Worm (Caenorhabditis elegans) whole organism, L4 larva: ENCODE measurements around the gene rps-11.

Source experiments
- F37D6.2 ChIP-seq: sonication (generic microtip); optimal IDR thresholded peaks from 2 replicates; lab custom pipeline; 2016; ENCODE audit warnings: mild to moderate bottlenecking, missing genetic modification characterization, missing compliant biosample characterization
- F44E2.7 ChIP-seq: fragments of 200-800 bp; sonication (Bioruptor generic); IDR thresholded peaks from 2 replicates; pipeline ENCODE4 v2.1.2; 2022; ENCODE audit warnings: missing genetic modification characterization, missing compliant biosample characterization
- R02D3.7 ChIP-seq: fragments of 150-350 bp; sonication (generic microtip); optimal IDR thresholded peaks from 3 replicates; lab custom pipeline; 2014; ENCODE audit warnings: missing biosample characterization, missing genetic modification characterization
- T20F7.1 ChIP-seq: fragments of 200-800 bp; sonication (Bioruptor generic); optimal IDR thresholded peaks from 2 replicates; lab custom pipeline; 2018; ENCODE audit warnings: mild to moderate bottlenecking, missing genetic modification characterization, missing compliant biosample characterization
- Y48G9A.11 ChIP-seq: fragments of 200-800 bp; sonication (Bioruptor generic); IDR thresholded peaks from 2 replicates; pipeline ENCODE4 v1.3.6; 2022; ENCODE audit warnings: missing genetic modification reagents, missing genetic modification characterization, missing compliant biosample characterization
- Y5F2A.4 ChIP-seq: fragments of 200-800 bp; sonication (Bioruptor generic); optimal IDR thresholded peaks from 2 replicates; lab custom pipeline; 2018; ENCODE audit warnings: mild to moderate bottlenecking, missing genetic modification characterization, missing compliant biosample characterization
- Y75B8A.6 ChIP-seq: fragments of 200-800 bp; sonication (Bioruptor generic); IDR thresholded peaks from 2 replicates; pipeline ENCODE4 v1.3.6; 2022; ENCODE audit warnings: missing genetic modification reagents, missing genetic modification characterization, missing compliant biosample characterization
- aly-2 ChIP-seq: sonication (generic microtip); optimal IDR thresholded peaks from 2 replicates; lab custom pipeline; 2018; ENCODE audit warnings: missing biosample characterization, missing genetic modification characterization
- attf-4 ChIP-seq: sonication (generic microtip); optimal IDR thresholded peaks from 3 replicates; lab custom pipeline; 2017; ENCODE audit warnings: missing biosample characterization, missing genetic modification characterization
- ceh-44 ChIP-seq: fragments of 200-800 bp; sonication (Bioruptor generic); IDR thresholded peaks from 2 replicates; pipeline ENCODE4 v1.3.6; 2022; ENCODE audit warnings: missing genetic modification reagents, missing genetic modification characterization, missing compliant biosample characterization
- cey-2 ChIP-seq: sonication (generic microtip); optimal IDR thresholded peaks from 3 replicates; lab custom pipeline; 2017; ENCODE audit warnings: missing genetic modification characterization, mild to moderate bottlenecking, missing compliant biosample characterization, antibody characterized with exemption, borderline replicate concordance; ENCODE audit not compliant: insufficient read depth
- daf-16 ChIP-seq, 3 experiments: sonication (generic microtip); optimal IDR thresholded peaks; 2 replicates each; lab custom pipeline; 2016 to 2017; ENCODE audit warnings: missing genetic modification characterization in 3 of 3, missing genetic modification reagents in 3 of 3, mild to moderate bottlenecking in 2 of 3, missing compliant biosample characterization in 2 of 3, missing biosample characterization in 1 of 3, moderate library complexity in 1 of 3
- daf-19 ChIP-seq: fragments of 200-800 bp; sonication (Bioruptor generic); conservative IDR thresholded peaks from 2 replicates; pipeline ENCODE4 v1.3.6; 2022; ENCODE audit warnings: missing genetic modification characterization, missing compliant biosample characterization
- daf-8 ChIP-seq: fragments of 200-800 bp; sonication (Bioruptor generic); IDR thresholded peaks from 2 replicates; pipeline ENCODE4 v1.3.6; 2022; ENCODE audit warnings: missing genetic modification characterization, missing compliant biosample characterization
- dmd-6 ChIP-seq: fragments of 200-800 bp; sonication (Bioruptor generic); IDR thresholded peaks from 2 replicates; pipeline ENCODE4 v1.3.6; 2022; ENCODE audit warnings: missing genetic modification reagents, missing genetic modification characterization, missing compliant biosample characterization
- dmd-8 ChIP-seq: fragments of 200-800 bp; sonication (Bioruptor generic); IDR thresholded peaks from 2 replicates; pipeline ENCODE4 v1.3.6; 2022; ENCODE audit warnings: missing genetic modification characterization, missing compliant biosample characterization
- dpl-1 ChIP-seq: fragments of 150-350 bp; optimal IDR thresholded peaks from 2 replicates; lab custom pipeline; 2014; ENCODE audit warnings: missing biosample characterization, missing genetic modification reagents, missing genetic modification characterization
- fos-1 ChIP-seq: fragments of 150-350 bp; optimal IDR thresholded peaks from 2 replicates; lab custom pipeline; 2014; ENCODE audit warnings: missing biosample characterization, missing genetic modification characterization
- hif-1 ChIP-seq, 2 experiments: sonication (generic microtip); optimal IDR thresholded peaks; 2 replicates each; lab custom pipeline; 2016 to 2017; ENCODE audit warnings: missing compliant biosample characterization in 2 of 2, missing genetic modification characterization in 2 of 2, missing genetic modification reagents in 2 of 2, missing genotype in 2 of 2, mild to moderate bottlenecking in 1 of 2
- hlh-11 ChIP-seq: fragments of 200-800 bp; sonication (Bioruptor generic); optimal IDR thresholded peaks from 2 replicates; lab custom pipeline; 2018; ENCODE audit warnings: mild to moderate bottlenecking, missing genetic modification characterization, missing compliant biosample characterization
- hlh-30 ChIP-seq: sonication (generic microtip); optimal IDR thresholded peaks from 2 replicates; lab custom pipeline; 2017; ENCODE audit warnings: antibody characterized with exemption, mild to moderate bottlenecking, missing genetic modification characterization, missing compliant biosample characterization; ENCODE audit not compliant: insufficient read depth
- hmg-1.1 ChIP-seq: fragments of 200-800 bp; sonication (Bioruptor generic); IDR thresholded peaks from 2 replicates; pipeline ENCODE4 v1.3.6; 2022; ENCODE audit warnings: missing genetic modification reagents, missing genetic modification characterization, missing compliant biosample characterization
- lim-7 ChIP-seq: fragments of 200-800 bp; sonication (Bioruptor generic); IDR thresholded peaks from 2 replicates; pipeline ENCODE4 v1.3.6; 2022; ENCODE audit warnings: missing genetic modification characterization, missing compliant biosample characterization
- lin-1 ChIP-seq: fragments of 200-800 bp; sonication (Bioruptor generic); IDR thresholded peaks from 2 replicates; pipeline ENCODE4 v1.3.6; 2022; ENCODE audit warnings: missing genetic modification reagents, missing genetic modification characterization, missing compliant biosample characterization
- lin-15B ChIP-seq: fragments of 150-350 bp; sonication (generic microtip); optimal IDR thresholded peaks from 3 replicates; lab custom pipeline; 2014; ENCODE audit warnings: missing biosample characterization, missing genetic modification characterization
- lin-39 ChIP-seq: fragments of 150-350 bp; optimal IDR thresholded peaks from 2 replicates; lab custom pipeline; 2014; ENCODE audit warnings: missing biosample characterization, missing genetic modification reagents, missing genetic modification characterization
- lir-3 ChIP-seq: sonication (generic microtip); optimal IDR thresholded peaks from 2 replicates; lab custom pipeline; 2016; ENCODE audit warnings: mild to moderate bottlenecking, missing genetic modification characterization, missing compliant biosample characterization
- madf-5 ChIP-seq, 2 experiments: fragments of 200-800 bp; sonication (Bioruptor generic); IDR thresholded peaks; 2 replicates each; pipeline ENCODE4 v1.3.6; 2022; ENCODE audit warnings: missing compliant biosample characterization in 2 of 2, missing genetic modification characterization in 2 of 2
- madf-9 ChIP-seq: fragments of 200-800 bp; sonication (Bioruptor generic); conservative IDR thresholded peaks from 2 replicates; pipeline ENCODE4 v1.3.6; 2022; ENCODE audit warnings: missing genetic modification reagents, missing genetic modification characterization, missing compliant biosample characterization
- mdl-1 ChIP-seq, 2 experiments: fragments of 150-350 bp in 1 of 2; sonication (generic microtip) in 1 of 2; optimal IDR thresholded peaks; 2 replicates each; lab custom pipeline; 2014 to 2017; ENCODE audit warnings: missing biosample characterization in 2 of 2, missing genetic modification characterization in 2 of 2
- mxl-3 ChIP-seq: fragments of 200-800 bp; sonication (Bioruptor generic); optimal IDR thresholded peaks from 2 replicates; lab custom pipeline; 2018; ENCODE audit warnings: mild to moderate bottlenecking, missing genetic modification characterization, missing compliant biosample characterization
- nhr-11 ChIP-seq: fragments of 150-350 bp; optimal IDR thresholded peaks from 2 replicates; lab custom pipeline; 2014; ENCODE audit warnings: missing biosample characterization, missing genetic modification characterization
- nhr-111 ChIP-seq: fragments of 200-800 bp; sonication (Bioruptor generic); optimal IDR thresholded peaks from 2 replicates; lab custom pipeline; 2018; ENCODE audit warnings: mild to moderate bottlenecking, missing genetic modification characterization, missing compliant biosample characterization
- nhr-25 ChIP-seq: sonication (generic microtip); optimal IDR thresholded peaks from 2 replicates; lab custom pipeline; 2017; ENCODE audit warnings: missing genetic modification characterization, mild to moderate bottlenecking, missing compliant biosample characterization, antibody characterized with exemption, moderate library complexity, borderline replicate concordance; ENCODE audit not compliant: insufficient read depth
- nhr-41 ChIP-seq: fragments of 200-800 bp; sonication (Bioruptor generic); IDR thresholded peaks from 2 replicates; pipeline ENCODE4 v1.3.6; 2022; ENCODE audit warnings: missing genetic modification reagents, missing genetic modification characterization, missing compliant biosample characterization
- nhr-42 ChIP-seq: fragments of 200-800 bp; sonication (Bioruptor generic); IDR thresholded peaks from 2 replicates; pipeline ENCODE4 v1.3.6; 2022; ENCODE audit warnings: missing genetic modification characterization, missing compliant biosample characterization
- nhr-48 ChIP-seq: sonication (generic microtip); optimal IDR thresholded peaks from 2 replicates; lab custom pipeline; 2016; ENCODE audit warnings: mild to moderate bottlenecking, missing genetic modification characterization, missing compliant biosample characterization
- pha-4 ChIP-seq, 2 experiments: fragments of 150-350 bp in 1 of 2; fragments of 200-800 bp in 1 of 2; sonication (Bioruptor generic) in 1 of 2; IDR thresholded peaks in 1 of 2; optimal IDR thresholded peaks in 1 of 2; 2 replicates each; pipeline versions ENCODE4 v1.3.6 to Lab custom; 2014 to 2022; ENCODE audit warnings: missing genetic modification characterization in 2 of 2, missing genetic modification reagents in 2 of 2, missing biosample characterization in 1 of 2, missing compliant biosample characterization in 1 of 2
- sdz-12 ChIP-seq: fragments of 200-800 bp; sonication (Bioruptor generic); optimal IDR thresholded peaks from 2 replicates; lab custom pipeline; 2018; ENCODE audit warnings: mild to moderate bottlenecking, missing genetic modification characterization, missing compliant biosample characterization
- snpc-1.2 ChIP-seq: fragments of 200-800 bp; sonication (Bioruptor generic); IDR thresholded peaks from 2 replicates; pipeline ENCODE4 v1.3.6; 2022; ENCODE audit warnings: missing genetic modification reagents, missing genetic modification characterization, missing compliant biosample characterization
- spr-1 ChIP-seq: sonication (generic microtip); optimal IDR thresholded peaks from 2 replicates; lab custom pipeline; 2016; ENCODE audit warnings: mild to moderate bottlenecking, missing genetic modification characterization, missing compliant biosample characterization
- spr-3 ChIP-seq: fragments of 200-800 bp; sonication (Bioruptor generic); optimal IDR thresholded peaks from 2 replicates; lab custom pipeline; 2018; ENCODE audit warnings: mild to moderate bottlenecking, missing genetic modification characterization, missing compliant biosample characterization
- tag-97 ChIP-seq: fragments of 200-800 bp; sonication (Bioruptor generic); IDR thresholded peaks from 2 replicates; pipeline ENCODE4 v1.3.6; 2022; ENCODE audit warnings: missing genetic modification characterization, missing compliant biosample characterization
- unc-130 ChIP-seq: sonication (generic microtip); optimal IDR thresholded peaks from 2 replicates; lab custom pipeline; 2016; ENCODE audit warnings: missing genetic modification reagents, missing genetic modification characterization, missing compliant biosample characterization
- unc-62 ChIP-seq, 3 experiments: fragments of 150-350 bp in 1 of 3; sonication (generic microtip); optimal IDR thresholded peaks in 2 of 3; peaks in 1 of 3; 1 replicate in 1 of 3; 2 replicates in 2 of 3; lab custom pipeline; 2014 to 2017; ENCODE audit warnings: missing biosample characterization in 3 of 3, missing genetic modification characterization in 3 of 3, missing genetic modification reagents in 3 of 3, missing genotype in 1 of 3
- zag-1 ChIP-seq: fragments of 150-350 bp; optimal IDR thresholded peaks from 2 replicates; lab custom pipeline; 2014; ENCODE audit warnings: missing biosample characterization, missing genetic modification characterization
- zip-11 ChIP-seq: fragments of 200-800 bp; sonication (Bioruptor generic); IDR thresholded peaks from 2 replicates; pipeline ENCODE4 v1.3.6; 2022; ENCODE audit warnings: missing genetic modification characterization, missing compliant biosample characterization
- ztf-11 ChIP-seq: fragments of 150-350 bp; optimal IDR thresholded peaks from 2 replicates; lab custom pipeline; 2014; ENCODE audit warnings: missing biosample characterization, missing genetic modification characterization
- ztf-7 ChIP-seq: fragments of 150-350 bp; optimal IDR thresholded peaks from 2 replicates; lab custom pipeline; 2014; ENCODE audit warnings: missing biosample characterization, missing genetic modification characterization

rps-11 gene

DNA sequence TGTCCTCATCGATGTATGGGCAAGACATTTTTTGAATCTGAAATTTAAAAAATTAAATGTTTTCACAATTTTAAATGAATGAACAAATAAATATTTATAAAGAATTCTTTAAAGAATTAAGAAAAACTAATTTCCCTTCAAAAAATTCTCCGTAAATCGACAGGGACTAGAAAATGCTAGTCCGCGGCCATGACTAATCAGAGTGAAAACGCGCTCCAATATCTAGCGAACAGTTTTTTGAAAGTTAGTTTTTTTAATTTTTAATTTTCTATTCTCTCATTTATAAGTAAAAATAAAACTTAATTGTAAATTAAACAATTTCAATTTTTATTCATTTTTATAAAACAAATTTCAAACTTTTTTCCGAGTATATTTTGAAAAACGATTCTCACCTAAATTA lies 9.6 kb upstream of the rps-11 start (continued):
- TF ChIP-seq hmg-1.1 (GFP tag; lab: Robert Waterston, UW): no peak
- TF ChIP-seq hlh-30 (tag; lab: Kevin White, UChicago): no peak
- 0 out of 2 replicates have a peak, but pooled peaks have one; percentile 18 for TF ChIP-seq madf-9 (GFP tag; lab: Robert Waterston, UW)
- no peak for TF ChIP-seq R02D3.7 (tag; lab: Kevin White, UChicago)
- no peak for TF ChIP-seq ztf-7 (tag; lab: Kevin White, UChicago)
- no peak for TF ChIP-seq tag-97 (GFP tag; lab: Robert Waterston, UW)
- TF ChIP-seq dmd-8 (GFP tag; lab: Robert Waterston, UW): no peak
- TF ChIP-seq nhr-48 (tag; lab: Kevin White, UChicago): no peak
- TF ChIP-seq nhr-41 (GFP tag; lab: Robert Waterston, UW): no peak
- TF ChIP-seq spr-3 (GFP tag; lab: Kevin White, UChicago): no peak
- no peak for TF ChIP-seq mxl-3 (GFP tag; lab: Kevin White, UChicago)
- no peak for TF ChIP-seq F44E2.7 (GFP tag; lab: Robert Waterston, UW)
- TF ChIP-seq dpl-1 (GFP tag; lab: Kevin White, UChicago): peak; percentile 29
- no peak for TF ChIP-seq nhr-25 (tag; lab: Kevin White, UChicago)
- TF ChIP-seq F37D6.2 (tag; lab: Kevin White, UChicago): no peak
- TF ChIP-seq daf-19 (GFP tag; lab: Robert Waterston, UW): no peak
- no peak for TF ChIP-seq lir-3
- TF ChIP-seq lin-15B (tag; lab: Kevin White, UChicago): no peak
- no peak for TF ChIP-seq unc-62 (GFP tag; optimal IDR thresholded peaks at IDR 0.05 in 1 of 2; lab: Kevin White, UChicago)
- no peak for TF ChIP-seq unc-62 (tag; optimal IDR thresholded peaks at IDR 0.05; lab: Kevin White, UChicago)
- TF ChIP-seq madf-5 (GFP tag; IDR thresholded peaks at IDR 0.05; lab: Robert Waterston, UW): no peak
- TF ChIP-seq Y5F2A.4 (GFP tag; lab: Kevin White, UChicago): no peak
- no peak for TF ChIP-seq dmd-6 (GFP tag; lab: Robert Waterston, UW)
- no peak for TF ChIP-seq aly-2 (tag; lab: Kevin White, UChicago)
- peak; percentile 52 for TF ChIP-seq unc-130 (GFP tag; lab: Kevin White, UChicago)
- TF ChIP-seq nhr-11 (tag; lab: Kevin White, UChicago): no peak
- TF ChIP-seq sdz-12 (GFP tag; lab: Kevin White, UChicago): no peak
- 0 out of 2 replicates have a peak, but pooled peaks have one; percentile 41 for TF ChIP-seq snpc-1.2
- no peak for TF ChIP-seq mdl-1 (tag; optimal IDR thresholded peaks at IDR 0.05; lab: Kevin White, UChicago)
- TF ChIP-seq pha-4 (GFP tag; IDR thresholded peaks at IDR 0.05; lab: Robert Waterston, UW): no peak
- no peak for TF ChIP-seq pha-4 (tag; optimal IDR thresholded peaks at IDR 0.05; lab: Kevin White, UChicago)
- no peak for TF ChIP-seq hlh-11
- TF ChIP-seq Y48G9A.11 (GFP tag; lab: Robert Waterston, UW): no peak
- no peak for TF ChIP-seq attf-4 (tag; lab: Kevin White, UChicago)
- no peak for TF ChIP-seq lin-39 (tag; lab: Kevin White, UChicago)
- TF ChIP-seq daf-8 (GFP tag; lab: Robert Waterston, UW): no peak
- TF ChIP-seq zip-11 (GFP tag; lab: Robert Waterston, UW): no peak
- no peak for TF ChIP-seq daf-16 (GFP tag; optimal IDR thresholded peaks at IDR 0.05; lab: Kevin White, UChicago)
- TF ChIP-seq daf-16 (tag; optimal IDR thresholded peaks at IDR 0.05; lab: Kevin White, UChicago): peak; percentile 19
- peak in 1 of 2 experiments; percentile 64 for TF ChIP-seq hif-1 (tag; optimal IDR thresholded peaks at IDR 0.05; lab: Kevin White, UChicago)
- TF ChIP-seq T20F7.1 (GFP tag; lab: Kevin White, UChicago): no peak
- TF ChIP-seq ceh-44: no peak
- TF ChIP-seq nhr-42 (GFP tag; lab: Robert Waterston, UW): no peak
- TF ChIP-seq Y75B8A.6: no peak
- TF ChIP-seq lin-1 (GFP tag; lab: Robert Waterston, UW): 0 out of 2 replicates have a peak, but pooled peaks have one; percentile 25
- TF ChIP-seq cey-2 (tag; lab: Kevin White, UChicago): no peak
- no peak for TF ChIP-seq spr-1 (tag; lab: Kevin White, UChicago)
- TF ChIP-seq nhr-111 (GFP tag; lab: Kevin White, UChicago): no peak
- no peak for TF ChIP-seq lim-7 (GFP tag; lab: Robert Waterston, UW)
- TF ChIP-seq ztf-11 (tag; lab: Kevin White, UChicago): no peak
- no peak for TF ChIP-seq fos-1 (tag; lab: Kevin White, UChicago)
- no peak for TF ChIP-seq zag-1 (tag; lab: Kevin White, UChicago)
